Worm (Caenorhabditis elegans) whole organism, mixed stage, embryonic: Measurements from ENCODE around the gene ZC178.2.
"Not testable (repeated sequence)": the region's sequence is repeated elsewhere in the genome, so short reads cannot be mapped to it uniquely, and the experiment has no call there.

Source experiments
- M03D4.4 ChIP-seq: sonication (generic microtip); optimal IDR thresholded peaks from 2 replicates; lab custom pipeline; 2017; ENCODE audit warnings: mild to moderate bottlenecking, missing genetic modification characterization, missing compliant biosample characterization
- bed-3 ChIP-seq: fragments of 200-800 bp; sonication (Bioruptor generic); optimal IDR thresholded peaks from 3 replicates; lab custom pipeline; 2018; ENCODE audit warnings: mild to moderate bottlenecking, missing genetic modification characterization, moderate library complexity, missing compliant biosample characterization
- blmp-1 ChIP-seq: fragments of 150-350 bp; optimal IDR thresholded peaks from 2 replicates; lab custom pipeline; 2014; ENCODE audit warnings: missing biosample characterization, missing genetic modification characterization
- ceh-83 ChIP-seq: fragments of 200-800 bp; sonication (Bioruptor generic); optimal IDR thresholded peaks from 2 replicates; lab custom pipeline; 2018; ENCODE audit warnings: mild to moderate bottlenecking, missing genetic modification characterization, missing compliant biosample characterization
- ces-1 ChIP-seq: fragments of 150-350 bp; optimal IDR thresholded peaks from 2 replicates; lab custom pipeline; 2014; ENCODE audit warnings: missing biosample characterization, missing genetic modification reagents, missing genetic modification characterization
- drap-1 ChIP-seq: fragments of 200-800 bp; sonication (Bioruptor generic); optimal IDR thresholded peaks from 3 replicates; lab custom pipeline; 2018; ENCODE audit warnings: mild to moderate bottlenecking, missing genetic modification characterization, missing compliant biosample characterization
- elt-1 ChIP-seq: sonication (generic microtip); optimal IDR thresholded peaks from 2 replicates; lab custom pipeline; 2017; ENCODE audit warnings: missing genetic modification characterization, mild to moderate bottlenecking, missing compliant biosample characterization, antibody characterized with exemption, moderate library complexity, borderline replicate concordance; ENCODE audit not compliant: insufficient read depth
- elt-3 ChIP-seq: fragments of 150-350 bp; optimal IDR thresholded peaks from 2 replicates; lab custom pipeline; 2014; ENCODE audit warnings: missing biosample characterization, missing genetic modification characterization
- flh-1 ChIP-seq: fragments of 200-800 bp; sonication (Bioruptor generic); optimal IDR thresholded peaks from 2 replicates; lab custom pipeline; 2018; ENCODE audit warnings: mild to moderate bottlenecking, missing genetic modification characterization, moderate library complexity, missing compliant biosample characterization
- ham-2 ChIP-seq: fragments of 200-800 bp; sonication (Bioruptor generic); optimal IDR thresholded peaks from 2 replicates; lab custom pipeline; 2018; ENCODE audit warnings: mild to moderate bottlenecking, missing genetic modification characterization, missing compliant biosample characterization
- lin-32 ChIP-seq: fragments of 200-800 bp; sonication (Bioruptor generic); optimal IDR thresholded peaks from 2 replicates; lab custom pipeline; 2018; ENCODE audit warnings: mild to moderate bottlenecking, missing genetic modification characterization, missing compliant biosample characterization
- lsy-2 ChIP-seq: fragments of 150-350 bp; optimal IDR thresholded peaks from 2 replicates; lab custom pipeline; 2014; ENCODE audit warnings: missing biosample characterization, missing genetic modification characterization
- mab-5 ChIP-seq: fragments of 150-350 bp; optimal IDR thresholded peaks from 2 replicates; lab custom pipeline; 2014; ENCODE audit warnings: missing biosample characterization, missing genetic modification characterization
- mep-1 ChIP-seq: fragments of 150-350 bp; optimal IDR thresholded peaks from 2 replicates; lab custom pipeline; 2017; ENCODE audit warnings: missing biosample characterization, missing genetic modification reagents, missing genetic modification characterization, inconsistent platforms
- mls-2 ChIP-seq: sonication (generic microtip); optimal IDR thresholded peaks from 2 replicates; lab custom pipeline; 2016; ENCODE audit warnings: mild to moderate bottlenecking, missing genetic modification characterization, moderate library complexity, missing compliant biosample characterization
- nhr-12 ChIP-seq: fragments of 150-350 bp; optimal IDR thresholded peaks from 2 replicates; lab custom pipeline; 2014; ENCODE audit warnings: missing biosample characterization, missing genetic modification characterization
- nhr-2 ChIP-seq: fragments of 150-350 bp; optimal IDR thresholded peaks from 2 replicates; lab custom pipeline; 2014; ENCODE audit warnings: missing biosample characterization, missing genetic modification characterization
- nhr-76 ChIP-seq: sonication (generic microtip); optimal IDR thresholded peaks from 2 replicates; lab custom pipeline; 2017; ENCODE audit warnings: missing biosample characterization, missing genetic modification characterization
- sem-2 ChIP-seq: fragments of 200-800 bp; sonication (Bioruptor generic); optimal IDR thresholded peaks from 2 replicates; lab custom pipeline; 2018; ENCODE audit warnings: mild to moderate bottlenecking, missing genetic modification characterization, missing compliant biosample characterization
- snpc-4 ChIP-seq: fragments of 150-350 bp; optimal IDR thresholded peaks from 2 replicates; lab custom pipeline; 2014; ENCODE audit warnings: missing biosample characterization, missing genetic modification characterization
- sptf-1 ChIP-seq: sonication (generic microtip); optimal IDR thresholded peaks from 2 replicates; lab custom pipeline; 2017; ENCODE audit warnings: mild to moderate bottlenecking, missing genetic modification characterization, moderate library complexity, missing compliant biosample characterization
- tbx-8 ChIP-seq: fragments of 200-800 bp; sonication (Bioruptor generic); optimal IDR thresholded peaks from 2 replicates; lab custom pipeline; 2018; ENCODE audit warnings: mild to moderate bottlenecking, missing genetic modification characterization, moderate library complexity, missing compliant biosample characterization
- unc-39 ChIP-seq: fragments of 150-350 bp; optimal IDR thresholded peaks from 2 replicates; lab custom pipeline; 2014; ENCODE audit warnings: missing biosample characterization, missing genetic modification characterization
- unc-62 ChIP-seq: fragments of 150-350 bp; optimal IDR thresholded peaks from 2 replicates; lab custom pipeline; 2014; ENCODE audit warnings: missing biosample characterization, missing genetic modification reagents, missing genetic modification characterization

The ZC178.2 gene

ce11 chrV:8729100-8729499 is 17.3 kb upstream of the ZC178.2 start, which contains the start of gene ZC196.5:
TSS of gene ZC196.5 (plus strand) at chrV:8729400.
- TF ChIP-seq flh-1 (no peak), ceh-83 (GFP tag; lab: Kevin White, UChicago) (no peak), elt-1 (tag; lab: Kevin White, UChicago) (no peak), M03D4.4 (tag; lab: Kevin White, UChicago) (no peak), nhr-76 (tag; lab: Kevin White, UChicago) (no peak), lsy-2 (tag; lab: Kevin White, UChicago) (no peak), mep-1 (no peak), lin-32 (GFP tag; lab: Kevin White, UChicago) (no peak)
- TF ChIP-seq, all 35 proteins: peak for 0

- no peak for TF ChIP-seq snpc-4 (tag; lab: Kevin White, UChicago)
- TF ChIP-seq nhr-76 (tag; lab: Kevin White, UChicago) = no peak
- TF ChIP-seq ham-2 (GFP tag; lab: Kevin White, UChicago) = no peak
- no peak for TF ChIP-seq mab-5 (tag; lab: Kevin White, UChicago)
- TF ChIP-seq drap-1 (GFP tag; lab: Kevin White, UChicago) = no peak
- no peak for TF ChIP-seq elt-3 (tag; lab: Kevin White, UChicago)
Observed at ce11 chrV:8727077-8727476, 15.3 kb upstream of the ZC178.2 start, which contains the start of gene ZC196.9. TSS of gene ZC196.9 (minus strand) at chrV:8727177.

- not testable (repeated sequence) for TF ChIP-seq mab-5 (tag; lab: Kevin White, UChicago); drap-1 (GFP tag; lab: Kevin White, UChicago); elt-1 (tag; lab: Kevin White, UChicago)
Observed at ce11 chrV:8726228-8726627, 14.4 kb upstream of the ZC178.2 start, which contains the start of gene droe-8. TSS of gene droe-8 (plus strand) at chrV:8726528.

ce11 chrV:8722160-8722559 is 10.3 kb upstream of the ZC178.2 start, which contains the start of gene ZC196.8:
TSS of gene ZC196.8 (minus strand) at chrV:8722260.
- TF ChIP-seq tbx-8 (GFP tag; lab: Kevin White, UChicago); ces-1; elt-3 (tag; lab: Kevin White, UChicago): not testable (repeated sequence)

- no peak for TF ChIP-seq flh-1
- no peak for TF ChIP-seq blmp-1
- no peak for TF ChIP-seq unc-62
- TF ChIP-seq sptf-1 (tag; lab: Kevin White, UChicago) = no peak
- TF ChIP-seq unc-39 (tag; lab: Kevin White, UChicago) = no peak
- no peak for TF ChIP-seq M03D4.4 (tag; lab: Kevin White, UChicago)
- no peak for TF ChIP-seq ham-2 (GFP tag; lab: Kevin White, UChicago)
Observed at ce11 chrV:8718399-8718798, 6.6 kb upstream of the ZC178.2 start.

- TF ChIP-seq elt-1 (tag; lab: Kevin White, UChicago) = no peak
- TF ChIP-seq lin-32 (GFP tag; lab: Kevin White, UChicago) = no peak
- TF ChIP-seq ces-1 = peak; percentile 86
- no peak for TF ChIP-seq sem-2
- TF ChIP-seq bed-3 = no peak
- TF ChIP-seq sptf-1 (tag; lab: Kevin White, UChicago) = no peak
- TF ChIP-seq tbx-8 (GFP tag; lab: Kevin White, UChicago) = no peak
- TF ChIP-seq nhr-12 (tag; lab: Kevin White, UChicago) = no peak
Observed at ce11 chrV:8716175-8716574, 4.4 kb upstream of the ZC178.2 start, which contains the start of gene glr-5. TSS of gene glr-5 (plus strand) at chrV:8716495.

ce11 chrV:8696218-8696617 is 15.6 kb downstream of the ZC178.2 start, which contains the start of gene ZC190.10:
TSS of gene ZC190.10 (minus strand) at chrV:8696318.
- TF ChIP-seq nhr-2 (tag; lab: Kevin White, UChicago); drap-1 (GFP tag; lab: Kevin White, UChicago); mls-2 (tag; lab: Kevin White, UChicago): not testable (repeated sequence)
- TF ChIP-seq, all 35 proteins: peak for 0; not testable (repeated sequence) for 35

ce11 chrV:8687707-8688106 is 24.1 kb downstream of the ZC178.2 start, which contains the start of gene ZC190.8:
TSS of gene ZC190.8 (minus strand) at chrV:8687807.
- no peak for TF ChIP-seq sem-2
- TF ChIP-seq ceh-83 (GFP tag; lab: Kevin White, UChicago) = no peak
- TF ChIP-seq lin-32 (GFP tag; lab: Kevin White, UChicago) = no peak
- TF ChIP-seq flh-1 = no peak
- no peak for TF ChIP-seq elt-3 (tag; lab: Kevin White, UChicago)
- TF ChIP-seq elt-1 (tag; lab: Kevin White, UChicago) = no peak
- no peak for TF ChIP-seq blmp-1
- TF ChIP-seq nhr-12 (tag; lab: Kevin White, UChicago) = no peak
- TF ChIP-seq unc-62 = no peak
- TF ChIP-seq ces-1 = no peak
- no peak for TF ChIP-seq lsy-2 (tag; lab: Kevin White, UChicago)
- no peak for TF ChIP-seq mab-5 (tag; lab: Kevin White, UChicago)
